Worm (Caenorhabditis elegans): Measurements from ENCODE around the gene lon-1.

The lon-1 gene

DNA sequence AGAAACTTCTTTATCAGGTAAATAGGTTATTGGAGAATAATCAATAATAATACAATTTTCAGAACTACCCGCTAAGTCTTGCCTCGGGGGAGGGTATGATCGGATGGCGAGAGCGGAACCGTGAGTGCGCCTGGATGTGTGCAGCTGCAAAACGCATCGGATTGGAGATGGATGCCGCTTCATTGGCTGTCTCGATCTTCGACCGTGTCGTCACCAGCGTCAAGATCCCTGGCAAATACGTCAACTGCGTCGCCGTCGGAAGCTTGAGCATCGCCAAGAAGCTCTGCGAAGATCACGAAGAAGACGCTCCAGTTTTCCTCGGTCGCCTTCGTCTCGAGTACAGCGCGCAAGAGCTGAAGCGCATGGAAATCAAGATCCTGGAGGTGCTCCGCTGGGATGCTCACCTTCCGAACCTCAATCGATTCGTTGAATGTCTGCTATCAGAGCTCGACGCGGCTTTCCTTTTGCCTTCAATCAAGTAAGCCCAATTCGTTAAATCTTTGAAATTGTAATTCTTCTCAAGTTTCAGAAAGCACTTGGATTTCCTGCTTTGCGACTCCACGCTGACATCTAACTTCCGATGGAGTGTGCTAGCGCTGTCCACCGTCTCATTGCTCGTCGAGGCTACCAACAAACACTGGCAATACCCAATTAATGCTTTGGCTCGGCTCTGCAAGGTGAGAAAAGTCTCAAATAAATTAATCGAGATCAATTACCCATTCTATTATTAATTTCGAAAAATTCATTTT is 30.6 kb downstream of the lon-1 start:
- TF ChIP-seq lin-11 (tag; optimal IDR thresholded peaks at IDR 0.05) (no peak), nhr-6 (tag; optimal IDR thresholded peaks at IDR 0.05) (no peak), lsy-2 (tag; optimal IDR thresholded peaks at IDR 0.05) (peak in 1 of 2 experiments; percentile 5)

DNA sequence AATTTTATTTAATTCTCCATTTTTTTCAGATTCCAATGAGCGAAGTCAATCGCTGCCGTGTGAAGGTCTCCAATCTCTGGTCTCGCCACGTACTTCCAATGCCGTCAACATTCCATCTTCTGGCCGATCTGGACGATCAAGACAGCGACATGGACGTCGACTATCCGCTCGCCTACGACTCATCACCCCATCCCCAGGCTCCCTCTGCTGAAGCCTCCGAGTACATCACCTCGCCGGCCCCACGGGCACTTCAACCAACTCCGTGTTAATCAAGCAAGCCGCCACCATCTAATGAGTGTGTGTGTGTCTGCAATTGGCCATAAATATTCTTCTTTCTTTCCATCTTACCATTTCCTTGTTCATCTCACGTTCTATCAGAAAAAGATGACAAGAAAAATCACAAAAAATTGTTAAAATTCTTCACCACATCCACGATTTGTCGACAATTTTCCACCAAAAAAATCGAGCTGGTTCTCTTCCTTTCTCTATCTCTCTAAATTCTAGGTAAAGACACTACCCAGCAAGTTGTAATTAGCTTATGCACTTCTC is 31.3 kb downstream of the lon-1 start:
- peak; percentile 43 for TF ChIP-seq ama-1 (optimal IDR thresholded peaks at IDR 0.05)
- TF ChIP-seq nhr-21 (tag; optimal IDR thresholded peaks at IDR 0.05), result no peak

DNA sequence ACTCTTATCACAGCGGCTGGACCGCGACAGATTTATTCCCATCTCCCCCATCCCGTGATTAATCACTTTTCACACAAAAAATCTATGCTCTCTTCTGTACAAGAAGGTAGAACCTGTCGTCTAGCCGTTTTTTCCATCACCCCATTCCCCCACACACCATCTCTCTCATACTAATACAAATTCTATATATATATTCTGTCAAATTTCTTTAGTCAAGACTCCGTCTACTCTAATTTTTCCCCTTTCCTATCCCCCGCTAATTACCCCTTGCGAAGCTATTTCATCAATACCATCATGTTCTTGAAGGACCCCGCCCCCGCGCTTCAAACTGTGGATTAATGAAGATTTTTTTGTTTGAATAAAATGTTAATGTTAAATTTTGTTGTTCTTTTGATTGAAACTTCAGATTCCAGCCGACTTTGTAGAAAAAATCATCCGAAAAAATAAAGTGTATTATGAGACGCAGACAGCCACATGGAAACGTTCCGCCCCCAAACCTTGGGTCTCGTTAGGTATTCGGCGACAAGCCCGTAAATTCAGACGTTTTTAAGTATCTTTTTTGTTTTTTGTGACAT is 31.8 kb downstream of the lon-1 start:
- TF ChIP-seq nhr-77 (tag; optimal IDR thresholded peaks at IDR 0.05), result no peak
- TF ChIP-seq crh-2 (tag; optimal IDR thresholded peaks at IDR 0.05), result peak; percentile 65
- TF ChIP-seq dmd-4 (tag; optimal IDR thresholded peaks at IDR 0.05), result no peak
- peak; percentile 62 for TF ChIP-seq nhr-25 (tag; optimal IDR thresholded peaks at IDR 0.05)
- TF ChIP-seq nhr-21 (tag; optimal IDR thresholded peaks at IDR 0.05), result peak; percentile 62
- TF ChIP-seq sem-4 (tag; optimal IDR thresholded peaks at IDR 0.05), result no peak
- no peak for TF ChIP-seq peb-1 (tag; optimal IDR thresholded peaks at IDR 0.05)
- no peak for TF ChIP-seq egl-27 (tag; optimal IDR thresholded peaks at IDR 0.05)
- TF ChIP-seq gmeb-1 (tag; optimal IDR thresholded peaks at IDR 0.05), result peak; percentile 41
- TF ChIP-seq unc-62 (GFP tag; optimal IDR thresholded peaks at IDR 0.05), result no peak
- TF ChIP-seq fos-1 (tag; optimal IDR thresholded peaks at IDR 0.05), result peak; percentile 5
- TF ChIP-seq sma-3 (GFP tag; optimal IDR thresholded peaks at IDR 0.05), result peak; percentile 39
- TF ChIP-seq lin-13 (GFP tag; optimal IDR thresholded peaks at IDR 0.05), result no peak

DNA sequence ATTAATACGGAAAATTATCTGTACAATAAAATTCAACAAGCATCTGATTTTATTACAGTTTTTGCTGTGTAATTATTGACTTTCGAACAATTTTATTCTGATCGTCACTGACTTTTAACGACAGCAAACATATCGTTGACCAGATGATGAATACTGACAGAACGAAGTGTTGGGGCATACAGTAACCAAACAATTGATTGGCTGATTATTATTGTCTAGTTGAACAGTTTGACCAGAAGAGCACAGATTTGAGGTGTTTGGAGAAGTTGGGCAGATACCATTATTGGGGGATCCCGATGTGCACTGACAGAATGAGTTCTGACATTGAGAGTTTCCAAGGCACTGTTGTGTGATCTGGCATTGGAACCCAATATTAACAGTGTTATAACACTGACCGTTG is 32.7 kb downstream of the lon-1 start:
- TF ChIP-seq sma-9 (GFP tag; optimal IDR thresholded peaks at IDR 0.05) (no peak), sma-9 (tag; optimal IDR thresholded peaks at IDR 0.05) (no peak), nhr-6 (tag; optimal IDR thresholded peaks at IDR 0.05) (no peak), nhr-11 (tag; optimal IDR thresholded peaks at IDR 0.05) (no peak), egl-27 (tag; optimal IDR thresholded peaks at IDR 0.05) (no peak)

DNA sequence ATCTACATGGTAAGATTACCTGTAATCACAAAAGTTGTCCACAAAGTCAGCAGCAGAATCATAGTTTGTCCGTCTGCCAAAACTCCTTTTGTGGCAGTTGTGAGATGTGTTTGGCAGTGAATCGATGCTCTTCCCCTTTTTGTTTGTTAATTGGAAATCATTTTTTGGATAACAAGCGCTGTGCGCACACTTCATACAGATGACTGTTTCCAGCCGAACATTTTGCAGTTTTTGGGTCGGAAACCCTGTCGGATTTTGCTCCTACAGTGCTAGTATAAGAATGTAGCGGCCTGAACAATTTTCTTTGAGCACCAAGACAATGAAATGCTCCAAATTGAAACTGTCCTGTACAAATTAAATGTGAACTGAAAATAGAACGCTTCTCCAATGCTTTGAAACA is 34.4 kb downstream of the lon-1 start, which contains the start of gene D1044.7:
Gene D1044.7 (minus strand): TSS at position 101 of the 400 bp plus-strand sequence.
- TF ChIP-seq ceh-82 (tag; optimal IDR thresholded peaks at IDR 0.05), result no peak
- TF ChIP-seq nhr-23 (tag; optimal IDR thresholded peaks at IDR 0.05), result no peak
- TF ChIP-seq ceh-16 (tag; optimal IDR thresholded peaks at IDR 0.05), result no peak
- TF ChIP-seq unc-62 (GFP tag; optimal IDR thresholded peaks at IDR 0.05), result no peak

DNA sequence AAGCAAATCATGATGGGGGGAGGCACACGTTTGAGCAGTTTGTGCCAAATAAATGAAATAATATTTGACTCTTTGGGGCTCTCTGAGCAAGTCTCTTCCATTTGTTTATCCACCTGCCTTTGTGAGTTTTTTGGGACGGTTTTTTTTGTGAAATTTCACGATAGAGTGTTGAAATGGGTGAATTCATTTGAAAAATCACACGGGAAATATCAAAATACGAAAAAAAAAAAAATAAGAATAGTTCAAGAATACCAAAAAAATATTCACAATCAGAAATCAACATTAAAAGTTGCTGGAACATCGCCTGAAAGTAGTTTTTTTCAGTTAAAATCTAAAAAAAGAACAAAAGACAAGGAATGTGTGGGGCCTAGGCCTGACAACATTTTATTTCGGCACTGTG is 38.2 kb downstream of the lon-1 start, which contains the start of gene pqn-25:
Gene pqn-25 (minus strand): TSS at position 101 of the 400 bp plus-strand sequence.
- TF ChIP-seq snpc-4 (tag; optimal IDR thresholded peaks at IDR 0.05), result no peak

DNA sequence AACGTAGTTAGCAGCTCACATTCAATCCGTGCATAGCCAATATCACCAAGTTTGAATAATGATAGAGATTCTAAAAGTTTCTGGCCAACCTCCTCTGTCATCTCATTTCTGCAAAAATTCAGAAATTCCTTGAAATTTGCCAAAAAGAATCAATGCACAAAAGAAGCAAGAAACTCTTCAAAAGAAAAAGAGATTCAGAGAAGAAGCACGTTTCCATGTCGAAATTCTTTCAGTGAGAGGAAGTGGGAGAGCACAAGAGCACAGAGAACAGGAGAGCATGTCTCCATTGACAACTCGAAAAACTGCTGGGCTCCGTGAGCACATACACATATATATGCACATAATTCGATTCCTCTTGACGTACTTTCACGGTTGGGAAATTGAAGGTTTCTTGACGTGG is 43.1 kb downstream of the lon-1 start, which contains the start of gene nekl-4:
Gene nekl-4 (minus strand): TSS at position 101 of the 400 bp plus-strand sequence.
- TF ChIP-seq unc-39 (tag; optimal IDR thresholded peaks at IDR 0.05) (no peak), blmp-1 (tag; optimal IDR thresholded peaks at IDR 0.05; ENCODE audit: insufficient read depth) (no peak), Y55F3AM.14 (GFP tag; optimal IDR thresholded peaks at IDR 0.05) (no peak), aly-2 (tag; optimal IDR thresholded peaks at IDR 0.05) (no peak), ztf-4 (tag; optimal IDR thresholded peaks at IDR 0.05) (no peak), ama-1 (optimal IDR thresholded peaks at IDR 0.05) (no peak), lsy-2 (tag; optimal IDR thresholded peaks at IDR 0.05) (no peak), snpc-4 (tag; optimal IDR thresholded peaks at IDR 0.05) (no peak)
